Worm (Caenorhabditis elegans) whole organism, L3 larva: Measurements from ENCODE around the gene gpa-6.

Experiments
- R02D3.7 ChIP-seq: fragments of 150-350 bp; optimal IDR thresholded peaks from 2 replicates; lab custom pipeline; 2014; ENCODE audit warnings: missing biosample characterization, missing genetic modification characterization
- ceh-16 ChIP-seq: sonication (generic microtip); optimal IDR thresholded peaks from 2 replicates; lab custom pipeline; 2017; ENCODE audit warnings: missing biosample characterization, missing genetic modification characterization
- daf-12 ChIP-seq: fragments of 150-350 bp; optimal IDR thresholded peaks from 2 replicates; lab custom pipeline; 2014; ENCODE audit warnings: missing biosample characterization, missing genetic modification reagents, missing genetic modification characterization
- jun-1 ChIP-seq: fragments of 150-350 bp; optimal IDR thresholded peaks from 2 replicates; lab custom pipeline; 2014; ENCODE audit warnings: missing biosample characterization, missing genetic modification reagents, missing genetic modification characterization
- lin-39 ChIP-seq: fragments of 150-350 bp; optimal IDR thresholded peaks from 2 replicates; lab custom pipeline; 2018; ENCODE audit warnings: missing biosample characterization, missing genetic modification reagents, missing genetic modification characterization
- mdl-1 ChIP-seq: fragments of 150-350 bp; optimal IDR thresholded peaks from 2 replicates; lab custom pipeline; 2014; ENCODE audit warnings: missing biosample characterization, missing genetic modification characterization
- nhr-12 ChIP-seq: fragments of 150-350 bp; optimal IDR thresholded peaks from 2 replicates; lab custom pipeline; 2014; ENCODE audit warnings: missing biosample characterization, missing genetic modification characterization
- nhr-23 ChIP-seq: fragments of 150-350 bp; optimal IDR thresholded peaks from 2 replicates; lab custom pipeline; 2014; ENCODE audit warnings: missing biosample characterization, missing genetic modification reagents, missing genetic modification characterization
- nhr-237 ChIP-seq: fragments of 150-350 bp; optimal IDR thresholded peaks from 2 replicates; lab custom pipeline; 2014; ENCODE audit warnings: missing biosample characterization, missing genetic modification characterization
- nhr-67 ChIP-seq: fragments of 150-350 bp; optimal IDR thresholded peaks from 2 replicates; lab custom pipeline; 2014; ENCODE audit warnings: missing biosample characterization, missing genetic modification characterization
- pqm-1 ChIP-seq: fragments of 150-350 bp; optimal IDR thresholded peaks from 2 replicates; lab custom pipeline; 2017; ENCODE audit warnings: missing biosample characterization, missing genetic modification characterization, inconsistent platforms
- snpc-4 ChIP-seq: fragments of 150-350 bp; optimal IDR thresholded peaks from 2 replicates; lab custom pipeline; 2014; ENCODE audit warnings: missing biosample characterization, missing genetic modification characterization
- zag-1 ChIP-seq: fragments of 150-350 bp; optimal IDR thresholded peaks from 2 replicates; lab custom pipeline; 2014; ENCODE audit warnings: missing biosample characterization, missing genetic modification characterization
- ztf-11 ChIP-seq: fragments of 150-350 bp; optimal IDR thresholded peaks from 2 replicates; lab custom pipeline; 2014; ENCODE audit warnings: missing biosample characterization, missing genetic modification characterization

DNA sequence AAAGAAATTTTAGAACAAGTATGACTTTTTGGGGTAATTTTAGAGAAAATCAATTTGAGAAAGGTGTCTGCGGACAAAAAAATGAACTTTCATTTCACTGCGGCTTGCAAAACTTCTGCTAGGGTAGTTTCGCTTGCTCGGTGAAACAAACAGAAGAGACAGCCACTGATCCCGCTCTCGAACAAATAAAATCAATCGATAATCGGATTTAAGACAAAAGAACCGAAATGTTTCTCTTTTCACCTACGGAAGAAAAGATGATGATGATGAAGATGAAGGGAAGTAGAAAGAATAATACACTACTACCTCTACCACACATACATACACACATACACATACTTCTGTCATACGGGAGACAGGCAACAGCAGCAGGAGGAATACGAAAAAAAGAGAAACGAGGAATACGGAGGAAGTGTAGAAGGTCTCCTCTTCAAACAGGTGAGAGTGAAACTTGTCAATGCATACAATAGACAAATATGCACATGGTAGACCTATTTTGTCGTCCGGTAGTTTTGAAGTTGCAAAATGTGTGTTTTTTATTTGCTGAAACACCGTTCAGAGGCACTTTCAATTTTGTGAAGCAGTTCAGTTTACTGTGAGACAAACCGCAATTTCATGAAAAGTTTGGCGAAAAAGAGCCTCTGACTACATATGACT, 33.8 kb upstream of the gpa-6 start:
- TF ChIP-seq nhr-23 (tag; lab: Kevin White, UChicago) (no peak), lin-39 (tag; lab: Kevin White, UChicago) (no peak), nhr-237 (tag; lab: Kevin White, UChicago) (no peak), ceh-16 (tag; lab: Kevin White, UChicago) (no peak), R02D3.7 (tag; lab: Kevin White, UChicago) (no peak), zag-1 (tag; lab: Kevin White, UChicago) (no peak), daf-12 (no peak), jun-1 (tag; lab: Kevin White, UChicago) (no peak), ztf-11 (no peak), mdl-1 (no peak), pqm-1 (no peak), nhr-12 (tag; lab: Kevin White, UChicago) (no peak), snpc-4 (tag; lab: Kevin White, UChicago) (no peak), nhr-67 (no peak)
